Fruit fly (Drosophila melanogaster) whole organism, embryonic: Measurements from ENCODE around the gene CG17377.

Source experiments
- Awh ChIP-seq: fragments of 200-800 bp; sonication (Bioruptor generic); IDR thresholded peaks from 2 replicates; pipeline ENCODE4, ENCODE4 v1.3.6; 2022; ENCODE audit warnings: missing biosample characterization, missing genetic modification characterization
- C15 ChIP-seq: fragments of 200-800 bp; sonication (Bioruptor generic); IDR thresholded peaks from 3 replicates; pipeline ENCODE4 v1.3.6; 2022; ENCODE audit warnings: missing biosample characterization, missing genetic modification characterization
- CG10147 ChIP-seq: fragments of 200-800 bp; sonication (Bioruptor generic); optimal IDR thresholded peaks from 2 replicates; lab custom pipeline; 2019; ENCODE audit warnings: missing biosample characterization, mild to moderate bottlenecking, missing genetic modification characterization, moderate library complexity
- CG10431 ChIP-seq: fragments of 200-800 bp; sonication (Bioruptor generic); optimal IDR thresholded peaks from 3 replicates; lab custom pipeline; 2018; ENCODE audit warnings: missing biosample characterization, mild to moderate bottlenecking, missing genetic modification characterization
- CG12236 ChIP-seq: fragments of 200-800 bp; sonication (Bioruptor generic); optimal IDR thresholded peaks from 2 replicates; lab custom pipeline; 2016; ENCODE audit warnings: missing biosample characterization, missing genetic modification characterization
- CG12391 ChIP-seq: fragments of 200-800 bp; sonication (Bioruptor generic); optimal IDR thresholded peaks from 3 replicates; lab custom pipeline; 2018; ENCODE audit warnings: missing biosample characterization, mild to moderate bottlenecking, missing genetic modification characterization, moderate library complexity
- CG13123 ChIP-seq: fragments of 200-800 bp; sonication (Bioruptor generic); optimal IDR thresholded peaks from 2 replicates; lab custom pipeline; 2016; ENCODE audit warnings: missing biosample characterization, missing genetic modification characterization
- CG18011 ChIP-seq: fragments of 200-800 bp; sonication (Bioruptor generic); optimal IDR thresholded peaks from 2 replicates; lab custom pipeline; 2017; ENCODE audit warnings: missing biosample characterization, missing genetic modification characterization, mild to moderate bottlenecking, moderate library complexity, missing genotype
- CG2199 ChIP-seq: fragments of 200-800 bp; sonication (Bioruptor generic); IDR thresholded peaks from 3 replicates; pipeline ENCODE4 v1.3.6; 2022; ENCODE audit warnings: missing biosample characterization, missing genetic modification characterization
- CG8089 ChIP-seq: fragments of 200-800 bp; sonication (Bioruptor generic); optimal IDR thresholded peaks from 3 replicates; lab custom pipeline; 2016; ENCODE audit warnings: missing biosample characterization, missing genetic modification characterization
- Camta ChIP-seq: fragments of 200-800 bp; sonication (Bioruptor generic); optimal IDR thresholded peaks from 2 replicates; lab custom pipeline; 2016; ENCODE audit warnings: missing biosample characterization, missing genetic modification characterization
- Ets65A ChIP-seq: fragments of 200-800 bp; sonication (Bioruptor generic); peaks from one replicate; lab custom pipeline; 2016; ENCODE audit warnings: missing biosample characterization, missing genetic modification characterization
- HLH4C ChIP-seq: fragments of 200-800 bp; sonication (Bioruptor generic); IDR thresholded peaks from 3 replicates; pipeline ENCODE4 v1.3.6; 2022; ENCODE audit warnings: missing biosample characterization, missing genetic modification characterization; ENCODE audit not compliant: partially characterized antibody
- Hr78 ChIP-seq, 2 experiments: fragments of 200-800 bp in 1 of 2; fragments of >200 bp in 1 of 2; sonication (Bioruptor generic) in 1 of 2; optimal IDR thresholded peaks; 2 replicates each; lab custom pipeline; 2017 to 2019; ENCODE audit warnings: missing biosample characterization in 2 of 2, missing genetic modification characterization in 2 of 2, mild to moderate bottlenecking in 1 of 2, moderate library complexity in 1 of 2
- Lim3 ChIP-seq: fragments of 200-800 bp; sonication (Bioruptor generic); IDR thresholded peaks from 2 replicates; pipeline ENCODE4 v1.3.6; 2022; ENCODE audit warnings: missing biosample characterization, missing genetic modification characterization
- Med ChIP-seq: fragments of 200-800 bp; sonication (Bioruptor generic); peaks from one replicate; lab custom pipeline; 2016; ENCODE audit warnings: missing biosample characterization, missing genetic modification characterization, mild to moderate bottlenecking, inconsistent platforms, moderate library complexity
- Mes4 ChIP-seq: fragments of 200-800 bp; sonication (Bioruptor generic); optimal IDR thresholded peaks from 2 replicates; lab custom pipeline; 2016; ENCODE audit warnings: missing biosample characterization, missing genetic modification characterization
- Nf-YB ChIP-seq: fragments of 200-800 bp; sonication (Bioruptor generic); optimal IDR thresholded peaks from 3 replicates; lab custom pipeline; 2019; ENCODE audit warnings: missing biosample characterization, mild to moderate bottlenecking, missing genetic modification characterization, moderate library complexity
- Rx ChIP-seq: fragments of 200-800 bp; sonication (Bioruptor generic); IDR thresholded peaks from 2 replicates; pipeline ENCODE4 v1.3.6; 2022; ENCODE audit warnings: missing biosample characterization, missing genetic modification characterization
- Sry-δ ChIP-seq: fragments of 200-800 bp; sonication (Bioruptor generic); optimal IDR thresholded peaks from 2 replicates; lab custom pipeline; 2016; ENCODE audit warnings: missing biosample characterization, missing genetic modification characterization
- Xbp1 ChIP-seq: fragments of 200-800 bp; sonication (Bioruptor generic); optimal IDR thresholded peaks from 3 replicates; lab custom pipeline; 2016; ENCODE audit warnings: missing biosample characterization, mild to moderate bottlenecking, missing genetic modification characterization
- btn ChIP-seq: fragments of 200-800 bp; sonication (Bioruptor generic); optimal IDR thresholded peaks from 2 replicates; lab custom pipeline; 2016; ENCODE audit warnings: missing biosample characterization, missing genetic modification characterization
- cg ChIP-seq: fragments of 200-800 bp; sonication (Bioruptor generic); optimal IDR thresholded peaks from 3 replicates; lab custom pipeline; 2019; ENCODE audit warnings: missing biosample characterization, mild to moderate bottlenecking, missing genetic modification characterization, moderate library complexity
- chm ChIP-seq: fragments of 200-800 bp; sonication (Bioruptor generic); IDR thresholded peaks from 2 replicates; pipeline ENCODE4 v1.3.6; 2022; ENCODE audit warnings: missing biosample characterization, missing genetic modification characterization
- chn ChIP-seq: fragments of 200-800 bp; sonication (Bioruptor generic); optimal IDR thresholded peaks from 2 replicates; lab custom pipeline; 2016; ENCODE audit warnings: missing biosample characterization, missing genetic modification characterization
- crol ChIP-seq: fragments of 200-800 bp; sonication (Bioruptor generic); IDR thresholded peaks from 2 replicates; pipeline ENCODE4 v1.3.6; 2022; ENCODE audit warnings: missing biosample characterization, missing genetic modification characterization
- dpn ChIP-seq, 2 experiments: fragments of 200-800 bp; sonication (Bioruptor generic); optimal IDR thresholded peaks; 3 replicates each; lab custom pipeline; 2016; ENCODE audit warnings: missing biosample characterization in 2 of 2, missing genetic modification characterization in 2 of 2
- dysf ChIP-seq: fragments of 200-800 bp; sonication (Bioruptor generic); IDR thresholded peaks from 3 replicates; pipeline ENCODE4 v1.3.6; 2022; ENCODE audit warnings: missing biosample characterization, missing genetic modification characterization
- exex ChIP-seq: fragments of 200-800 bp; sonication (Bioruptor generic); optimal IDR thresholded peaks from 4 replicates; lab custom pipeline; 2018; ENCODE audit warnings: missing biosample characterization, mild to moderate bottlenecking, missing genetic modification characterization, moderate library complexity
- fd3F ChIP-seq: fragments of 200-800 bp; sonication (Bioruptor generic); optimal IDR thresholded peaks from 2 replicates; lab custom pipeline; 2018; ENCODE audit warnings: missing biosample characterization, mild to moderate bottlenecking, missing genetic modification characterization, moderate library complexity
- gce ChIP-seq: fragments of 200-800 bp; sonication (Bioruptor generic); IDR thresholded peaks from 3 replicates; pipeline ENCODE4 v1.3.6; 2022; ENCODE audit warnings: missing biosample characterization, missing genetic modification characterization
- hbn ChIP-seq: fragments of 200-800 bp; sonication (Bioruptor generic); IDR thresholded peaks from 2 replicates; pipeline ENCODE4 v1.3.6; 2022; ENCODE audit warnings: missing biosample characterization, missing genetic modification characterization; ENCODE audit not compliant: partially characterized antibody
- ranshi ChIP-seq: fragments of 200-800 bp; sonication (Bioruptor generic); IDR thresholded peaks from 2 replicates; pipeline ENCODE4 v1.3.6; 2022; ENCODE audit warnings: missing biosample characterization, missing genetic modification characterization
- repo ChIP-seq: fragments of 200-800 bp; sonication (Bioruptor generic); optimal IDR thresholded peaks from 2 replicates; lab custom pipeline; 2016; ENCODE audit warnings: missing biosample characterization, missing genetic modification characterization
- run ChIP-seq: fragments of 200-800 bp; sonication (Bioruptor generic); optimal IDR thresholded peaks from 3 replicates; lab custom pipeline; 2018; ENCODE audit warnings: missing biosample characterization, mild to moderate bottlenecking, missing genetic modification characterization
- sens ChIP-seq: fragments of 200-800 bp; sonication (Bioruptor generic); peaks from one replicate; lab custom pipeline; 2016; ENCODE audit warnings: missing biosample characterization, missing genetic modification characterization
- sqz ChIP-seq: fragments of 200-800 bp; sonication (Bioruptor generic); optimal IDR thresholded peaks from 3 replicates; lab custom pipeline; 2018; ENCODE audit warnings: missing biosample characterization, mild to moderate bottlenecking, missing genetic modification characterization
- sr ChIP-seq: fragments of 200-800 bp; sonication (Bioruptor generic); IDR thresholded peaks from 3 replicates; pipeline ENCODE4 v1.3.6; 2022; ENCODE audit warnings: missing biosample characterization, missing genetic modification characterization
- stwl ChIP-seq: fragments of 200-800 bp; sonication (Bioruptor generic); optimal IDR thresholded peaks from 3 replicates; lab custom pipeline; 2018; ENCODE audit warnings: missing biosample characterization, mild to moderate bottlenecking, missing genetic modification characterization, moderate library complexity
- tio ChIP-seq: fragments of 200-800 bp; sonication (Bioruptor generic); optimal IDR thresholded peaks from 2 replicates; lab custom pipeline; 2017; ENCODE audit warnings: missing biosample characterization, missing genetic modification characterization, inconsistent platforms
- tll ChIP-seq, 2 experiments: fragments of 200-800 bp in 1 of 2; fragments of >200 bp in 1 of 2; sonication (Bioruptor generic) in 1 of 2; optimal IDR thresholded peaks; 2 replicates each; lab custom pipeline; 2017 to 2019; ENCODE audit warnings: missing biosample characterization in 2 of 2, missing genetic modification characterization in 2 of 2, mild to moderate bottlenecking in 1 of 2, moderate library complexity in 1 of 2
- vvl ChIP-seq: fragments of 200-800 bp; sonication (Bioruptor generic); IDR thresholded peaks from 2 replicates; pipeline ENCODE4 v1.3.6; 2022; ENCODE audit warnings: missing biosample characterization, missing genetic modification characterization
- z ChIP-seq: fragments of 200-800 bp; sonication (Bioruptor generic); IDR thresholded peaks from 3 replicates; pipeline ENCODE4 v1.3.6; 2022; ENCODE audit warnings: missing biosample characterization, missing genetic modification characterization

Gene CG17377

dm6 chr2L:6785583-6785982 lies 17.1 kb downstream of the CG17377 start (continued):
- no peak for TF ChIP-seq CG10147 (GFP tag; lab: Kevin White, UChicago)
- no peak for TF ChIP-seq chm
- TF ChIP-seq btn (GFP tag; lab: Kevin White, UChicago): no peak

dm6 chr2L:6784235-6784634 lies 18.4 kb downstream of the CG17377 start:
- TF ChIP-seq exex (tag; lab: Kevin White, UChicago): no peak
- 0 out of 2 replicates have a peak, but pooled peaks have one; percentile 16 for TF ChIP-seq Awh (GFP tag; lab: Robert Waterston, UW)
- TF ChIP-seq sqz (GFP tag; lab: Kevin White, UChicago): peak; percentile 43
- peak; percentile 65 for TF ChIP-seq sens
- TF ChIP-seq Med: peak; percentile 36
- TF ChIP-seq, all 482 proteins: peak for 4

dm6 chr2L:6783395-6783794 lies 19.2 kb downstream of the CG17377 start:
- TF ChIP-seq CG18011 (GFP tag; lab: Kevin White, UChicago): no peak
- TF ChIP-seq sr: no peak
- no peak for TF ChIP-seq Xbp1 (GFP tag; lab: Kevin White, UChicago)
- TF ChIP-seq tio (GFP tag; lab: Kevin White, UChicago): no peak
- 0 out of 3 replicates have a peak, but pooled peaks have one; percentile 31 for TF ChIP-seq CG2199 (GFP tag; lab: Robert Waterston, UW)
- TF ChIP-seq CG8089 (GFP tag; lab: Kevin White, UChicago): no peak
- TF ChIP-seq repo: no peak
- no peak for TF ChIP-seq chn
- TF ChIP-seq CG10431: no peak
- TF ChIP-seq Lim3 (GFP tag; lab: Robert Waterston, UW): no peak
- no peak for TF ChIP-seq ranshi
- TF ChIP-seq z: no peak
- no peak for TF ChIP-seq CG12391 (tag; lab: Kevin White, UChicago)
- peak; percentile 39 for TF ChIP-seq Med
- no peak for TF ChIP-seq Hr78 (GFP tag; optimal IDR thresholded peaks at IDR 0.05; lab: Kevin White, UChicago)
- 0 out of 3 replicates have a peak, but pooled peaks have one; percentile 13 for TF ChIP-seq HLH4C
- TF ChIP-seq CG13123 (GFP tag; lab: Kevin White, UChicago): no peak
- TF ChIP-seq cg: peak; percentile 38
- no peak for TF ChIP-seq Sry-δ (GFP tag; lab: Kevin White, UChicago)
- TF ChIP-seq stwl (tag; lab: Kevin White, UChicago): no peak
- TF ChIP-seq sqz (GFP tag; lab: Kevin White, UChicago): no peak
- peak; percentile 59 for TF ChIP-seq crol (GFP tag; lab: Robert Waterston, UW)
- 0 out of 3 replicates have a peak, but pooled peaks have one; percentile 35 for TF ChIP-seq gce
- TF ChIP-seq Ets65A (GFP tag; lab: Kevin White, UChicago): peak; percentile 16
- no peak for TF ChIP-seq tll (GFP tag; optimal IDR thresholded peaks at IDR 0.05; lab: Kevin White, UChicago)
- TF ChIP-seq Nf-YB (GFP tag; lab: Kevin White, UChicago): no peak
- TF ChIP-seq CG12236: no peak
- no peak for TF ChIP-seq Rx (GFP tag; lab: Robert Waterston, UW)
- TF ChIP-seq Mes4 (GFP tag; lab: Kevin White, UChicago): no peak
- peak; percentile 23; the same call in 1 of the 3 replicates for TF ChIP-seq dysf (GFP tag; lab: Robert Waterston, UW)
- no peak for TF ChIP-seq C15
- TF ChIP-seq run: no peak
- peak; percentile 10; the same call in 1 of the 2 replicates for TF ChIP-seq vvl (GFP tag; lab: Robert Waterston, UW)
- no peak for TF ChIP-seq Camta
- no peak for TF ChIP-seq dpn (GFP tag; optimal IDR thresholded peaks at IDR 0.05; lab: Kevin White, UChicago)
- no peak for TF ChIP-seq fd3F (GFP tag; lab: Kevin White, UChicago)
- TF ChIP-seq hbn (GFP tag; lab: Robert Waterston, UW): no peak
